Worm (Caenorhabditis elegans) whole organism, mixed stage, embryonic: ENCODE measurements around the gene R12B2.2.

Source experiments
- ceh-39 ChIP-seq: fragments of 150-350 bp; optimal IDR thresholded peaks from 2 replicates; lab custom pipeline; 2014; ENCODE audit warnings: missing biosample characterization, missing genetic modification characterization
- lin-13 ChIP-seq: fragments of 150-350 bp; optimal IDR thresholded peaks from 2 replicates; lab custom pipeline; 2014; ENCODE audit warnings: missing biosample characterization, missing genetic modification characterization
- lin-32 ChIP-seq: fragments of 200-800 bp; sonication (Bioruptor generic); optimal IDR thresholded peaks from 2 replicates; lab custom pipeline; 2018; ENCODE audit warnings: mild to moderate bottlenecking, missing genetic modification characterization, missing compliant biosample characterization
- pha-4 ChIP-seq: fragments of 150-350 bp; optimal IDR thresholded peaks from 2 replicates; lab custom pipeline; 2018; ENCODE audit warnings: missing biosample characterization, missing genetic modification reagents, missing genetic modification characterization
- unc-39 ChIP-seq: fragments of 150-350 bp; optimal IDR thresholded peaks from 2 replicates; lab custom pipeline; 2014; ENCODE audit warnings: missing biosample characterization, missing genetic modification characterization

DNA sequence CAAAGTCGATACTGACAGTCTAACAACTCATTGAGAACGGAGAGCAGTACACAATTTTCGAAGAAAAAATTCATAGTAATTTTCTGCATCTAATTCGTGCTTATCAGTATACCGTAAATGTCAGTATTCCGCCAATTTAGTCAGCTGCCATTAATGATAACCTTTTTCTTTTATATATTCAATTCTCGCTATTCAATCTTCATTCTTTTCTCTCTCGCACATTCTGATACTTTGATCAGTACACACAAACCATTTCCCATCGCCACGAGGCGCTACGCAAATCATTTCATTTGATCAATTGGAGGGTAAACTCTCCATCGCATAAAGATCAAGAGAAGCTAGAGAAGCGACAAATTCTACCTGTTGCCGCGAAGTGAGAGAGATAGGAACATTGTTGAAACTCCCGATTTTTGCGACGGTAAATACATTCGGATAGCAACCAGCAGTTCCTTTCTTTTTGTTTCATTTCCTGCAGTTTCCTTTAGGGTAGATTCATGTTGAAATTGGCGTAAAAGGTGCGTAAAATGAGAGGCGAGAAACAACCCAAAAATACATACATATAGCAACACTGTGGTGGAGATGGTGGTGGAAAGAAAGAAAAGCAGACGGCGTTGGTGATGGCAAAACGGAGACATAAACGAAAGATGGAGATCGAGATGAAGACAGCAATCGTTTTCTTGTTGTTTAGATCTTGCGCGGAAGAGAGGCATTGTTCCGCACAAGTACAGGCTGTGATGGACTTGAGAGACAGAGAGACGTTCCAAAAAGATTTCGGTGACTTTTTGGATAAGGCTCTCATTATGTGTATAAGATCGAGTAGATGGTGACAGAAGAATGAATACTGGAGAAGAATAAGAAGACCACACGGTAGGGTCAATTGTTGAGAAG lies 31.6 kb downstream of the R12B2.2 start:
- TF ChIP-seq lin-32: no peak
- TF ChIP-seq ceh-39 (tag; lab: Kevin White, UChicago): no peak
- TF ChIP-seq unc-39 (tag; lab: Kevin White, UChicago): no peak
- TF ChIP-seq pha-4: no peak
- no peak for TF ChIP-seq lin-13
